Fruit fly (Drosophila melanogaster) whole organism, embryonic: ENCODE results near the gene CG33293.

Source experiments
- Abd-B ChIP-seq: fragments of 200-800 bp; sonication (Bioruptor generic); optimal IDR thresholded peaks from 2 replicates; lab custom pipeline; 2018; ENCODE audit warnings: missing biosample characterization, mild to moderate bottlenecking, missing genetic modification characterization, moderate library complexity
- CG11247 ChIP-seq: fragments of 200-800 bp; sonication (Bioruptor generic); IDR thresholded peaks from 2 replicates; pipeline ENCODE4 v1.3.6; 2022; ENCODE audit warnings: missing biosample characterization, missing genetic modification characterization
- CG11723 ChIP-seq: fragments of 200-800 bp; sonication (Bioruptor generic); optimal IDR thresholded peaks from 2 replicates; lab custom pipeline; 2017; ENCODE audit warnings: missing biosample characterization, mild to moderate bottlenecking, missing genetic modification characterization
- CG13894 ChIP-seq: fragments of 200-800 bp; sonication (Bioruptor generic); optimal IDR thresholded peaks from 3 replicates; lab custom pipeline; 2018; ENCODE audit warnings: missing biosample characterization, mild to moderate bottlenecking, missing genetic modification characterization, moderate library complexity
- CG15011 ChIP-seq: fragments of 200-800 bp; sonication (Bioruptor generic); optimal IDR thresholded peaks from 3 replicates; lab custom pipeline; 2018; ENCODE audit warnings: missing biosample characterization, mild to moderate bottlenecking, missing genetic modification characterization
- CG15514 ChIP-seq: fragments of 200-800 bp; sonication (Bioruptor generic); optimal IDR thresholded peaks from 3 replicates; lab custom pipeline; 2017; ENCODE audit warnings: missing biosample characterization, missing genetic modification characterization, mild to moderate bottlenecking, moderate library complexity, missing genetic modification reagents
- CG16815 ChIP-seq: fragments of 200-800 bp; sonication (Bioruptor generic); optimal IDR thresholded peaks from 3 replicates; lab custom pipeline; 2017; ENCODE audit warnings: missing biosample characterization, mild to moderate bottlenecking, missing genetic modification characterization
- CG1792 ChIP-seq: fragments of 200-800 bp; sonication (Bioruptor generic); optimal IDR thresholded peaks from 2 replicates; lab custom pipeline; 2016; ENCODE audit warnings: missing biosample characterization, missing genetic modification characterization
- CG1832 ChIP-seq: fragments of 200-800 bp; sonication (Bioruptor generic); optimal IDR thresholded peaks from 2 replicates; lab custom pipeline; 2017; ENCODE audit warnings: missing biosample characterization, mild to moderate bottlenecking, missing genetic modification characterization, inconsistent platforms
- CG18599 ChIP-seq: fragments of 200-800 bp; sonication (Bioruptor generic); optimal IDR thresholded peaks from 3 replicates; lab custom pipeline; 2017; ENCODE audit warnings: missing biosample characterization, missing genetic modification characterization, mild to moderate bottlenecking, moderate library complexity, missing genetic modification reagents
- CG18764 ChIP-seq: fragments of 200-800 bp; sonication (Bioruptor generic); optimal IDR thresholded peaks from 3 replicates; lab custom pipeline; 2016; ENCODE audit warnings: missing biosample characterization, missing genetic modification characterization
- CG2120 ChIP-seq: fragments of 200-800 bp; sonication (Bioruptor generic); optimal IDR thresholded peaks from 3 replicates; lab custom pipeline; 2016; ENCODE audit warnings: missing biosample characterization, missing genetic modification characterization
- CG2202 ChIP-seq: fragments of 200-800 bp; sonication (Bioruptor generic); optimal IDR thresholded peaks from 2 replicates; lab custom pipeline; 2018; ENCODE audit warnings: missing biosample characterization, mild to moderate bottlenecking, missing genetic modification characterization
- CG2712 ChIP-seq: fragments of 200-800 bp; optimal IDR thresholded peaks from 3 replicates; lab custom pipeline; 2019; ENCODE audit warnings: missing biosample characterization, mild to moderate bottlenecking, missing genetic modification characterization, moderate library complexity
- CG32532 ChIP-seq: fragments of 200-800 bp; sonication (Bioruptor generic); IDR thresholded peaks from 2 replicates; pipeline ENCODE4 v1.3.6; 2022; ENCODE audit warnings: missing biosample characterization, missing genetic modification characterization
- CG8290 ChIP-seq, 3 experiments: fragments of 200-800 bp; sonication (Bioruptor generic); optimal IDR thresholded peaks; 2 replicates each; lab custom pipeline; 2016 to 2019; ENCODE audit warnings: missing biosample characterization in 3 of 3, missing genetic modification characterization in 3 of 3, mild to moderate bottlenecking in 2 of 3, moderate library complexity in 1 of 3
- CG8478 ChIP-seq: fragments of >200 bp; optimal IDR thresholded peaks from 2 replicates; lab custom pipeline; 2018
- CkIIα-i1 ChIP-seq: fragments of 200-800 bp; sonication (Bioruptor generic); IDR thresholded peaks from 2 replicates; pipeline ENCODE4 v1.3.6; 2022; ENCODE audit warnings: missing biosample characterization, missing genetic modification characterization
- D19B ChIP-seq: fragments of 200-800 bp; sonication (Bioruptor generic); optimal IDR thresholded peaks from 2 replicates; lab custom pipeline; 2017; ENCODE audit warnings: missing biosample characterization, mild to moderate bottlenecking, missing genetic modification characterization
- Dip2 ChIP-seq: fragments of 200-800 bp; sonication (Bioruptor generic); IDR thresholded peaks from 2 replicates; pipeline ENCODE4 v1.3.6; 2022; ENCODE audit warnings: missing biosample characterization, missing genetic modification characterization
- Dref ChIP-seq: fragments of 200-800 bp; sonication (Bioruptor generic); IDR thresholded peaks from 2 replicates; pipeline ENCODE4 v1.3.6; 2022; ENCODE audit warnings: missing biosample characterization, missing genetic modification characterization
- Fer1 ChIP-seq: fragments of 200-800 bp; sonication (Bioruptor generic); optimal IDR thresholded peaks from 2 replicates; lab custom pipeline; 2017; ENCODE audit warnings: missing biosample characterization, mild to moderate bottlenecking, missing genetic modification characterization
- Hr3 ChIP-seq: fragments of 200-800 bp; sonication (Bioruptor generic); optimal IDR thresholded peaks from 3 replicates; lab custom pipeline; 2016; ENCODE audit warnings: missing biosample characterization, missing genetic modification characterization
- Hr78 ChIP-seq, 2 experiments: fragments of 200-800 bp in 1 of 2; fragments of >200 bp in 1 of 2; sonication (Bioruptor generic) in 1 of 2; optimal IDR thresholded peaks; 2 replicates each; lab custom pipeline; 2017 to 2019; ENCODE audit warnings: missing biosample characterization in 2 of 2, missing genetic modification characterization in 2 of 2, mild to moderate bottlenecking in 1 of 2, moderate library complexity in 1 of 2
- Scr ChIP-seq: fragments of 200-800 bp; sonication (Bioruptor generic); IDR thresholded peaks from 2 replicates; pipeline ENCODE4 v1.3.6; 2022; ENCODE audit warnings: missing biosample characterization, missing genetic modification characterization; ENCODE audit not compliant: partially characterized antibody
- Sry-δ ChIP-seq: fragments of 200-800 bp; sonication (Bioruptor generic); optimal IDR thresholded peaks from 2 replicates; lab custom pipeline; 2016; ENCODE audit warnings: missing biosample characterization, missing genetic modification characterization
- bab2 ChIP-seq: fragments of 200-800 bp; sonication (Bioruptor generic); optimal IDR thresholded peaks from 2 replicates; lab custom pipeline; 2016; ENCODE audit warnings: missing biosample characterization, missing genetic modification characterization
- chif ChIP-seq, 2 experiments: fragments of 200-800 bp; sonication (Bioruptor generic); optimal IDR thresholded peaks; 3 replicates each; lab custom pipeline; 2016; ENCODE audit warnings: missing biosample characterization in 2 of 2, missing genetic modification characterization in 2 of 2
- chn ChIP-seq: fragments of 200-800 bp; sonication (Bioruptor generic); optimal IDR thresholded peaks from 2 replicates; lab custom pipeline; 2016; ENCODE audit warnings: missing biosample characterization, missing genetic modification characterization
- en ChIP-seq: fragments of 200-800 bp; sonication (Bioruptor generic); optimal IDR thresholded peaks from 2 replicates; lab custom pipeline; 2016; ENCODE audit warnings: missing biosample characterization, missing genetic modification characterization
- exex ChIP-seq: fragments of 200-800 bp; sonication (Bioruptor generic); optimal IDR thresholded peaks from 4 replicates; lab custom pipeline; 2018; ENCODE audit warnings: missing biosample characterization, mild to moderate bottlenecking, missing genetic modification characterization, moderate library complexity
- fd3F ChIP-seq: fragments of 200-800 bp; sonication (Bioruptor generic); optimal IDR thresholded peaks from 2 replicates; lab custom pipeline; 2018; ENCODE audit warnings: missing biosample characterization, mild to moderate bottlenecking, missing genetic modification characterization, moderate library complexity
- gsb ChIP-seq: fragments of 200-800 bp; sonication (Bioruptor generic); IDR thresholded peaks from 2 replicates; pipeline ENCODE4 v1.3.6; 2022; ENCODE audit warnings: missing biosample characterization, missing genetic modification characterization
- gsb-n ChIP-seq: fragments of 200-800 bp; sonication (Bioruptor generic); optimal IDR thresholded peaks from 3 replicates; lab custom pipeline; 2018; ENCODE audit warnings: missing biosample characterization, mild to moderate bottlenecking, missing genetic modification characterization
- inv ChIP-seq: fragments of 200-800 bp; sonication (Bioruptor generic); IDR thresholded peaks from 2 replicates; pipeline ENCODE4 v1.3.6; 2022; ENCODE audit warnings: missing biosample characterization, missing genetic modification characterization; ENCODE audit not compliant: partially characterized antibody
- lov ChIP-seq, 2 experiments: fragments of 200-800 bp in 1 of 2; fragments of >200 bp in 1 of 2; sonication (Bioruptor generic) in 1 of 2; IDR thresholded peaks in 1 of 2; optimal IDR thresholded peaks in 1 of 2; 2 replicates in 1 of 2; 3 replicates in 1 of 2; pipeline versions ENCODE4 v1.3.6 to Lab custom; 2017 to 2022; ENCODE audit warnings: missing biosample characterization in 1 of 2, missing genetic modification characterization in 1 of 2
- luna ChIP-seq: fragments of 200-800 bp; sonication (Bioruptor generic); optimal IDR thresholded peaks from 2 replicates; lab custom pipeline; 2016; ENCODE audit warnings: missing biosample characterization, missing genetic modification characterization
- org-1 ChIP-seq: fragments of 200-800 bp; sonication (Bioruptor generic); optimal IDR thresholded peaks from 2 replicates; lab custom pipeline; 2017; ENCODE audit warnings: missing biosample characterization, missing genetic modification characterization
- pan ChIP-seq, 4 experiments: fragments of >200 bp in 3 of 4; fragments of 200-800 bp in 1 of 4; sonication (Bioruptor generic) in 1 of 4; optimal IDR thresholded peaks in 3 of 4; IDR thresholded peaks in 1 of 4; 2 replicates each; pipeline versions ENCODE4 v1.3.6 to Lab custom; 2017 to 2022; ENCODE audit warnings: missing biosample characterization in 2 of 4, missing genetic modification characterization in 2 of 4, mixed read lengths in 1 of 4
- pb ChIP-seq: fragments of 200-800 bp; sonication (Bioruptor generic); optimal IDR thresholded peaks from 3 replicates; lab custom pipeline; 2016; ENCODE audit warnings: missing biosample characterization, missing genetic modification characterization
- pho ChIP-seq: fragments of 200-800 bp; sonication (Bioruptor generic); optimal IDR thresholded peaks from 2 replicates; lab custom pipeline; 2016; ENCODE audit warnings: missing biosample characterization, missing genetic modification characterization
- sens ChIP-seq: fragments of 200-800 bp; sonication (Bioruptor generic); peaks from one replicate; lab custom pipeline; 2016; ENCODE audit warnings: missing biosample characterization, missing genetic modification characterization
- slou ChIP-seq: fragments of 200-800 bp; sonication (Bioruptor generic); optimal IDR thresholded peaks from 3 replicates; lab custom pipeline; 2016; ENCODE audit warnings: missing biosample characterization, missing genetic modification characterization
- sob ChIP-seq: fragments of 200-800 bp; sonication (Bioruptor generic); IDR thresholded peaks from 2 replicates; pipeline ENCODE4 v1.3.6; 2022; ENCODE audit warnings: missing biosample characterization, missing genetic modification characterization
- tgo ChIP-seq: fragments of 200-800 bp; sonication (Bioruptor generic); IDR thresholded peaks from 3 replicates; pipeline ENCODE4 v1.3.6; 2022; ENCODE audit warnings: missing biosample characterization, missing genetic modification characterization
- tio ChIP-seq: fragments of 200-800 bp; sonication (Bioruptor generic); optimal IDR thresholded peaks from 2 replicates; lab custom pipeline; 2017; ENCODE audit warnings: missing biosample characterization, missing genetic modification characterization, inconsistent platforms
- tup ChIP-seq: fragments of 200-800 bp; sonication (Bioruptor generic); optimal IDR thresholded peaks from 2 replicates; lab custom pipeline; 2016; ENCODE audit warnings: missing biosample characterization, mild to moderate bottlenecking, missing genetic modification characterization, moderate library complexity
- usp ChIP-seq: fragments of >200 bp; optimal IDR thresholded peaks from 2 replicates; lab custom pipeline; 2017; ENCODE audit warnings: missing biosample characterization, missing genetic modification characterization
- vvl ChIP-seq: fragments of 200-800 bp; sonication (Bioruptor generic); IDR thresholded peaks from 2 replicates; pipeline ENCODE4 v1.3.6; 2022; ENCODE audit warnings: missing biosample characterization, missing genetic modification characterization

CG33293 gene

DNA sequence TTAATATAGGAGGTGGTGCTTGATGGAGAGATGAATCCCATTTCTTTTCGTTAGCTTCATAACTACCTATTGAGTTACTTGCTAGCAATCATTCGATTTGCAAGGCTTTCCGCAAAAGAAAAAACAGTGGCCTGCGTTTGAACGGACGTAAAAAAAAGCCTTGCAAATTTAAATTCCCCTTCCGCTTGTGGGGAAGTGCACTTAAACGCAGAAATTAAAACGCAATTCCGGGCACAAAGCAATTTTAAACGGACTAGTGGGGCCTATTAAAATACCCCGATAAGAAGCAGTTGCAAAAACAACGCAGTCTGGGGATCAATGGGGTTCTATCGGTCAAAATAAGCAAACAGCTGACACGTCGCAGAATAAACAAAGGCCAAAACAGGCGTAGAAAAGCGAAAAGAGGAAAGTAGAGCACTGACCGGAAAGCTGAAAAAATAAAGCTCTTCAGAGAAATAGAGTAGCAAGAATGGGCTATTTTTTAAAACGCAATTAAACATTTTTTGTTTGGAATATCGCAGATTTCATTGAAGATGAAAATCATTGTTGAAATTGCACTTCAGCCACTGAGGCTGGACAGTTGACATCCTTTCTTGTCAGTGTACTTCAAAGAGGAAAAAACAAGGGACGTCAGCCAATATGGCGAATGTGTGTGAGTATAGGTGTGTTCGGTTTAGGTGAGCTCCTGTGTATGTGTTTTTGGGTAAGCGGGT lies 10.2 kb upstream of the CG33293 start (continued):
- TF ChIP-seq sens (GFP tag; lab: Kevin White, UChicago) (peak; percentile 88), D19B (no peak), pan (optimal IDR thresholded peaks at IDR 0.05; lab: Kevin White, UChicago) (no peak), pan (GFP tag; optimal IDR thresholded peaks at IDR 0.05 in 1 of 2, IDR thresholded peaks at IDR 0.05 in 1 of 2) (peak in 1 of 2 experiments; percentile 27), chif (GFP tag; optimal IDR thresholded peaks at IDR 0.05; lab: Kevin White, UChicago) (no peak), CG1792 (GFP tag; lab: Kevin White, UChicago) (no peak), gsb-n (tag; lab: Kevin White, UChicago) (no peak), CG16815 (GFP tag; lab: Kevin White, UChicago) (no peak), lov (optimal IDR thresholded peaks at IDR 0.05; lab: Kevin White, UChicago) (no peak), lov (GFP tag; IDR thresholded peaks at IDR 0.05; lab: Robert Waterston, UW) (no peak), Dip2 (no peak), CG2712 (tag; lab: Kevin White, UChicago) (no peak), inv (GFP tag; lab: Robert Waterston, UW) (no peak), CG18599 (GFP tag; lab: Kevin White, UChicago) (no peak), CG2120 (GFP tag; lab: Kevin White, UChicago) (no peak), Hr3 (GFP tag; lab: Kevin White, UChicago) (no peak), CG15011 (GFP tag; lab: Kevin White, UChicago) (no peak), Scr (no peak), luna (GFP tag; lab: Kevin White, UChicago) (no peak), Sry-δ (GFP tag; lab: Kevin White, UChicago) (no peak), pb (GFP tag; lab: Kevin White, UChicago) (no peak), usp (GFP tag; lab: Kevin White, UChicago) (no peak), Hr78 (GFP tag; optimal IDR thresholded peaks at IDR 0.05; lab: Kevin White, UChicago) (no peak), en (no peak), org-1 (no peak), slou (no peak), sob (GFP tag; lab: Robert Waterston, UW) (no peak), CkIIα-i1 (GFP tag; lab: Robert Waterston, UW) (no peak), vvl (no peak), pho (GFP tag; lab: Kevin White, UChicago) (peak; percentile 9), CG11247 (GFP tag; lab: Robert Waterston, UW) (no peak), tio (GFP tag; lab: Kevin White, UChicago) (peak; percentile 20), gsb (GFP tag; lab: Robert Waterston, UW) (no peak), CG13894 (tag; lab: Kevin White, UChicago) (no peak), CG1832 (GFP tag; lab: Kevin White, UChicago) (no peak), Abd-B (GFP tag; lab: Kevin White, UChicago) (no peak), CG32532 (GFP tag; lab: Robert Waterston, UW) (no peak), tgo (GFP tag; lab: Robert Waterston, UW) (peak; percentile 25; the same call in 2 of the 3 replicates), CG15514 (no peak), CG8290 (GFP tag; optimal IDR thresholded peaks at IDR 0.05; lab: Kevin White, UChicago) (no peak), CG8290 (tag; optimal IDR thresholded peaks at IDR 0.05; lab: Kevin White, UChicago) (no peak), CG11723 (no peak), chn (GFP tag; lab: Kevin White, UChicago) (no peak), exex (no peak), Fer1 (no peak), CG2202 (no peak), CG18764 (peak; percentile 31), tup (GFP tag; lab: Kevin White, UChicago) (no peak), Dref (GFP tag; lab: Robert Waterston, UW) (no peak), bab2 (no peak), fd3F (GFP tag; lab: Kevin White, UChicago) (no peak), CG8478 (lab: Kevin White, UChicago) (no peak)
